Worm (Caenorhabditis elegans) whole organism, late embryonic: ENCODE data around the gene spi-1.

Source experiments
- F13H6.1 ChIP-seq: sonication (generic microtip); optimal IDR thresholded peaks from 2 replicates; lab custom pipeline; 2016; ENCODE audit warnings: missing genetic modification characterization, missing compliant biosample characterization
- ama-1 ChIP-seq: fragments of 150-350 bp; optimal IDR thresholded peaks from 2 replicates; lab custom pipeline; 2014
- ceh-22 ChIP-seq: sonication (generic microtip); optimal IDR thresholded peaks from 2 replicates; lab custom pipeline; 2017; ENCODE audit warnings: missing biosample characterization, missing genetic modification characterization
- ceh-9 ChIP-seq: sonication (generic microtip); optimal IDR thresholded peaks from 2 replicates; lab custom pipeline; 2016; ENCODE audit warnings: mild to moderate bottlenecking, missing genetic modification characterization, inconsistent platforms, missing compliant biosample characterization
- elt-4 ChIP-seq: sonication (generic microtip); optimal IDR thresholded peaks from 2 replicates; lab custom pipeline; 2016; ENCODE audit warnings: missing genetic modification characterization, missing compliant biosample characterization
- mec-3 ChIP-seq: sonication (generic microtip); optimal IDR thresholded peaks from 2 replicates; lab custom pipeline; 2016; ENCODE audit warnings: borderline replicate concordance, missing genetic modification characterization, missing compliant biosample characterization
- sox-4 ChIP-seq: sonication (generic microtip); optimal IDR thresholded peaks from 2 replicates; lab custom pipeline; 2017; ENCODE audit warnings: mild to moderate bottlenecking, missing genetic modification characterization, inconsistent platforms, missing compliant biosample characterization
- syd-9 ChIP-seq: sonication (generic microtip); optimal IDR thresholded peaks from 2 replicates; lab custom pipeline; 2016; ENCODE audit warnings: mild to moderate bottlenecking, missing genetic modification characterization, moderate library complexity, missing compliant biosample characterization
- zip-5 ChIP-seq: sonication (generic microtip); optimal IDR thresholded peaks from 2 replicates; lab custom pipeline; 2016; ENCODE audit warnings: missing genetic modification characterization, missing compliant biosample characterization

DNA sequence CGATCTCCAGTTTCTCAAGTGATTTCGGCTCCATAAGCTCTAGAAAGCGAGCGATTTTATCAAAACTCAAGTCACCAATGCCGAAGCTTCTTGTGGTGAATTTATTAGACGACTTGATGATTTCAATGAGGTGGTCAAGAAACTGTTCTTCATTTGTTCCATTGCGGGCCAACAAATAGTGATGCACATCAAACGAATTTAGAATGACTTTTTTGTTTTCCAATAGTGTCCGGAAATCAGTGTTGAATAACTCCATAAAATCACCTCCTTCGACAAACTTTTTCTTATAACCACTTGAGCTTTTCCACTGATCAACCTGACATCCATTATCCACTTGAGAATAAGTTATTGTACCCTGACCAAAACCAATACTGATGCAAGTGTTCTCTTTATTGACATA, 51.2 kb downstream of the spi-1 start:
- TF ChIP-seq ceh-22 (tag; lab: Kevin White, UChicago), result no peak
- TF ChIP-seq F13H6.1, result no peak
- TF ChIP-seq ama-1 (lab: Kevin White, UChicago), result no peak
- TF ChIP-seq zip-5 (tag; lab: Kevin White, UChicago), result no peak
- no peak for TF ChIP-seq syd-9
- no peak for TF ChIP-seq ceh-9 (tag; lab: Kevin White, UChicago)
- TF ChIP-seq elt-4 (tag; lab: Kevin White, UChicago), result no peak
- no peak for TF ChIP-seq sox-4 (tag; lab: Kevin White, UChicago)
- TF ChIP-seq mec-3, result no peak
